Worm (Caenorhabditis elegans) whole organism, late embryonic: ENCODE data around the gene C14B9.10.

ENCODE experiments used
- C38D4.7 ChIP-seq: fragments of 200-800 bp; sonication (Bioruptor generic); optimal IDR thresholded peaks from 2 replicates; lab custom pipeline; 2018; ENCODE audit warnings: mild to moderate bottlenecking, missing genetic modification characterization, moderate library complexity, missing compliant biosample characterization
- F13H6.1 ChIP-seq: sonication (generic microtip); optimal IDR thresholded peaks from 2 replicates; lab custom pipeline; 2016; ENCODE audit warnings: missing genetic modification characterization, missing compliant biosample characterization
- K02D7.2 ChIP-seq: sonication (generic microtip); optimal IDR thresholded peaks from 2 replicates; lab custom pipeline; 2017; ENCODE audit warnings: mild to moderate bottlenecking, missing genetic modification characterization, missing compliant biosample characterization
- T23F11.4 ChIP-seq: fragments of 200-800 bp; sonication (Bioruptor generic); optimal IDR thresholded peaks from 2 replicates; lab custom pipeline; 2018; ENCODE audit warnings: mild to moderate bottlenecking, missing genetic modification characterization, missing compliant biosample characterization
- ceh-14 ChIP-seq: sonication (generic microtip); optimal IDR thresholded peaks from 2 replicates; lab custom pipeline; 2016; ENCODE audit warnings: missing genotype, missing genetic modification characterization, missing compliant biosample characterization
- ceh-18 ChIP-seq: sonication (generic microtip); optimal IDR thresholded peaks from 2 replicates; lab custom pipeline; 2016; ENCODE audit warnings: missing genetic modification characterization, missing compliant biosample characterization
- ceh-22 ChIP-seq: sonication (generic microtip); optimal IDR thresholded peaks from 2 replicates; lab custom pipeline; 2017; ENCODE audit warnings: missing biosample characterization, missing genetic modification characterization
- ceh-24 ChIP-seq: sonication (generic microtip); optimal IDR thresholded peaks from 2 replicates; lab custom pipeline; 2016; ENCODE audit warnings: mild to moderate bottlenecking, missing genetic modification characterization, missing compliant biosample characterization
- ceh-30 ChIP-seq: fragments of 150-350 bp; optimal IDR thresholded peaks from 2 replicates; lab custom pipeline; 2014; ENCODE audit warnings: missing biosample characterization, missing genetic modification characterization
- ceh-31 ChIP-seq: sonication (generic microtip); optimal IDR thresholded peaks from 2 replicates; lab custom pipeline; 2016; ENCODE audit warnings: missing genetic modification characterization, missing compliant biosample characterization
- ceh-34 ChIP-seq: sonication (generic microtip); optimal IDR thresholded peaks from 2 replicates; lab custom pipeline; 2016; ENCODE audit warnings: mild to moderate bottlenecking, missing genetic modification characterization, missing compliant biosample characterization
- ceh-45 ChIP-seq: fragments of 200-800 bp; sonication (Bioruptor generic); IDR thresholded peaks from 2 replicates; pipeline ENCODE4 v1.3.6; 2022; ENCODE audit warnings: missing genetic modification reagents, missing genetic modification characterization, missing compliant biosample characterization
- ceh-48 ChIP-seq: sonication (generic microtip); optimal IDR thresholded peaks from 2 replicates; lab custom pipeline; 2016; ENCODE audit warnings: missing genetic modification characterization, inconsistent platforms, missing compliant biosample characterization
- ceh-6 ChIP-seq: fragments of 200-800 bp; sonication (Bioruptor generic); optimal IDR thresholded peaks from 2 replicates; lab custom pipeline; 2018; ENCODE audit warnings: mild to moderate bottlenecking, missing genetic modification characterization, missing compliant biosample characterization
- dve-1 ChIP-seq: sonication (generic microtip); optimal IDR thresholded peaks from 2 replicates; lab custom pipeline; 2017; ENCODE audit warnings: antibody characterized with exemption, mild to moderate bottlenecking, missing genetic modification characterization, missing compliant biosample characterization
- ets-4 ChIP-seq: sonication (generic microtip); optimal IDR thresholded peaks from 2 replicates; lab custom pipeline; 2016; ENCODE audit warnings: missing genetic modification characterization, missing compliant biosample characterization
- eyg-1 ChIP-seq: sonication (generic microtip); optimal IDR thresholded peaks from 2 replicates; lab custom pipeline; 2016; ENCODE audit warnings: missing genotype, missing genetic modification characterization, missing compliant biosample characterization
- fax-1 ChIP-seq: sonication (generic microtip); optimal IDR thresholded peaks from 2 replicates; lab custom pipeline; 2016; ENCODE audit warnings: missing genotype, missing genetic modification characterization, missing compliant biosample characterization
- fkh-10 ChIP-seq: fragments of 150-350 bp; optimal IDR thresholded peaks from 2 replicates; lab custom pipeline; 2014; ENCODE audit warnings: missing biosample characterization, missing genetic modification reagents, missing genetic modification characterization
- fkh-6 ChIP-seq: sonication (generic microtip); optimal IDR thresholded peaks from 2 replicates; lab custom pipeline; 2016; ENCODE audit warnings: missing genetic modification characterization, missing compliant biosample characterization
- gmeb-2 ChIP-seq: sonication (generic microtip); optimal IDR thresholded peaks from 2 replicates; lab custom pipeline; 2016; ENCODE audit warnings: missing genetic modification characterization, inconsistent platforms, missing compliant biosample characterization
- hlh-13 ChIP-seq: fragments of 200-800 bp; sonication (Bioruptor generic); optimal IDR thresholded peaks from 2 replicates; lab custom pipeline; 2018; ENCODE audit warnings: mild to moderate bottlenecking, missing genetic modification characterization, missing compliant biosample characterization
- hlh-15 ChIP-seq: sonication (generic microtip); optimal IDR thresholded peaks from 2 replicates; lab custom pipeline; 2016; ENCODE audit warnings: missing genetic modification characterization, missing compliant biosample characterization
- hlh-30 ChIP-seq: sonication (generic microtip); optimal IDR thresholded peaks from 2 replicates; lab custom pipeline; 2017; ENCODE audit warnings: antibody characterized with exemption, missing genetic modification characterization, missing compliant biosample characterization; ENCODE audit not compliant: insufficient read depth
- hlh-6 ChIP-seq: sonication (generic microtip); optimal IDR thresholded peaks from 2 replicates; lab custom pipeline; 2016; ENCODE audit warnings: missing genotype, missing genetic modification characterization, missing compliant biosample characterization
- mec-3 ChIP-seq: sonication (generic microtip); optimal IDR thresholded peaks from 2 replicates; lab custom pipeline; 2016; ENCODE audit warnings: borderline replicate concordance, missing genetic modification characterization, missing compliant biosample characterization
- nfya-1 ChIP-seq: sonication (generic microtip); optimal IDR thresholded peaks from 2 replicates; lab custom pipeline; 2017; ENCODE audit warnings: missing genetic modification characterization, mild to moderate bottlenecking, missing compliant biosample characterization, antibody characterized with exemption, moderate library complexity
- nhr-232 ChIP-seq: sonication (generic microtip); optimal IDR thresholded peaks from 2 replicates; lab custom pipeline; 2016; ENCODE audit warnings: missing genetic modification characterization, missing compliant biosample characterization
- npax-4 ChIP-seq: sonication (generic microtip); optimal IDR thresholded peaks from 2 replicates; lab custom pipeline; 2016; ENCODE audit warnings: missing genetic modification characterization, missing compliant biosample characterization
- pag-3 ChIP-seq: sonication (generic microtip); optimal IDR thresholded peaks from 2 replicates; lab custom pipeline; 2016; ENCODE audit warnings: missing compliant biosample characterization, missing genetic modification characterization, borderline replicate concordance
- pax-1 ChIP-seq: fragments of 150-350 bp; optimal IDR thresholded peaks from 2 replicates; lab custom pipeline; 2014; ENCODE audit warnings: missing biosample characterization, missing genetic modification characterization
- pha-2 ChIP-seq: sonication (generic microtip); optimal IDR thresholded peaks from 2 replicates; lab custom pipeline; 2017; ENCODE audit warnings: mild to moderate bottlenecking, missing genetic modification characterization, missing compliant biosample characterization
- pros-1 ChIP-seq: fragments of 150-350 bp; optimal IDR thresholded peaks from 2 replicates; lab custom pipeline; 2014; ENCODE audit warnings: missing biosample characterization, missing genetic modification reagents, missing genetic modification characterization
- ref-2 ChIP-seq: sonication (generic microtip); optimal IDR thresholded peaks from 2 replicates; lab custom pipeline; 2016; ENCODE audit warnings: missing genetic modification characterization, missing compliant biosample characterization
- rnt-1 ChIP-seq: sonication (generic microtip); optimal IDR thresholded peaks from 2 replicates; lab custom pipeline; 2016; ENCODE audit warnings: missing genetic modification characterization, missing compliant biosample characterization
- sox-2 ChIP-seq: fragments of 200-800 bp; sonication (Bioruptor generic); IDR thresholded peaks from 2 replicates; pipeline ENCODE4 v1.3.6; 2022; ENCODE audit warnings: missing genetic modification reagents, missing genetic modification characterization, missing compliant biosample characterization
- syd-9 ChIP-seq: sonication (generic microtip); optimal IDR thresholded peaks from 2 replicates; lab custom pipeline; 2016; ENCODE audit warnings: mild to moderate bottlenecking, missing genetic modification characterization, moderate library complexity, missing compliant biosample characterization
- tbx-2 ChIP-seq: sonication (generic microtip); optimal IDR thresholded peaks from 2 replicates; lab custom pipeline; 2016; ENCODE audit warnings: missing genetic modification characterization, missing compliant biosample characterization
- tbx-7 ChIP-seq: sonication (generic microtip); optimal IDR thresholded peaks from 2 replicates; lab custom pipeline; 2016; ENCODE audit warnings: missing genotype, missing genetic modification characterization, missing compliant biosample characterization
- ttx-3 ChIP-seq: sonication (generic microtip); optimal IDR thresholded peaks from 2 replicates; lab custom pipeline; 2016; ENCODE audit warnings: missing genetic modification reagents, missing genetic modification characterization, missing compliant biosample characterization
- unc-42 ChIP-seq: sonication (generic microtip); optimal IDR thresholded peaks from 2 replicates; lab custom pipeline; 2016; ENCODE audit warnings: missing genotype, missing genetic modification characterization, missing compliant biosample characterization
- unc-55 ChIP-seq: sonication (generic microtip); optimal IDR thresholded peaks from 2 replicates; lab custom pipeline; 2017; ENCODE audit warnings: missing biosample characterization, missing genetic modification reagents, missing genetic modification characterization
- unc-86 ChIP-seq: sonication (generic microtip); optimal IDR thresholded peaks from 2 replicates; lab custom pipeline; 2016; ENCODE audit warnings: missing genetic modification characterization, missing compliant biosample characterization
- ztf-16 ChIP-seq: sonication (generic microtip); optimal IDR thresholded peaks from 2 replicates; lab custom pipeline; 2017; ENCODE audit warnings: missing genetic modification characterization, missing compliant biosample characterization

Gene C14B9.10

ce11 chrIII:8117155-8117554 is 13.5 kb upstream of the C14B9.10 start:
- TF ChIP-seq dve-1 (tag; lab: Kevin White, UChicago) (no peak), mec-3 (tag; lab: Kevin White, UChicago) (no peak), rnt-1 (tag; lab: Kevin White, UChicago) (no peak), hlh-30 (tag; lab: Kevin White, UChicago) (no peak), ceh-34 (tag; lab: Kevin White, UChicago) (no peak), gmeb-2 (tag; lab: Kevin White, UChicago) (no peak), pax-1 (tag; lab: Kevin White, UChicago) (no peak)

- TF ChIP-seq ceh-24 (tag; lab: Kevin White, UChicago) (no peak), nhr-232 (tag; lab: Kevin White, UChicago) (no peak), ceh-22 (tag; lab: Kevin White, UChicago) (no peak), ceh-48 (tag; lab: Kevin White, UChicago) (no peak), ceh-30 (tag; lab: Kevin White, UChicago) (no peak), eyg-1 (tag; lab: Kevin White, UChicago) (no peak), unc-55 (GFP tag; lab: Kevin White, UChicago) (no peak)
- TF ChIP-seq, all 69 proteins: peak for 0
Observed at ce11 chrIII:8121132-8121531, 9.5 kb upstream of the C14B9.10 start, which contains the start of gene gei-8. Gene gei-8, minus strand, starts transcription at chrIII:8121232.

ce11 chrIII:8121923-8122322 is 8.7 kb upstream of the C14B9.10 start:
- TF ChIP-seq tbx-7 (tag; lab: Kevin White, UChicago): no peak
- TF ChIP-seq ceh-6 (GFP tag; lab: Kevin White, UChicago): no peak
- no peak for TF ChIP-seq pha-2 (tag; lab: Kevin White, UChicago)
- no peak for TF ChIP-seq K02D7.2 (tag; lab: Kevin White, UChicago)
- no peak for TF ChIP-seq pag-3 (tag; lab: Kevin White, UChicago)
- TF ChIP-seq ref-2 (tag; lab: Kevin White, UChicago): no peak
- no peak for TF ChIP-seq syd-9
- TF ChIP-seq ttx-3 (tag; lab: Kevin White, UChicago): no peak
- TF ChIP-seq fkh-6 (tag; lab: Kevin White, UChicago): no peak
- no peak for TF ChIP-seq ceh-22 (tag; lab: Kevin White, UChicago)

- TF ChIP-seq fkh-10 (no peak), sox-2 (GFP tag; lab: Robert Waterston, UW) (peak; percentile 7; the same call in 1 of the 2 replicates), pag-3 (tag; lab: Kevin White, UChicago) (no peak), unc-55 (GFP tag; lab: Kevin White, UChicago) (no peak), ceh-22 (tag; lab: Kevin White, UChicago) (no peak), fax-1 (no peak), F13H6.1 (tag; lab: Kevin White, UChicago) (no peak), ttx-3 (tag; lab: Kevin White, UChicago) (no peak), ceh-31 (tag; lab: Kevin White, UChicago) (peak; percentile 46), ztf-16 (tag; lab: Kevin White, UChicago) (no peak), dve-1 (tag; lab: Kevin White, UChicago) (no peak), ets-4 (tag; lab: Kevin White, UChicago) (no peak), hlh-6 (tag; lab: Kevin White, UChicago) (no peak), unc-42 (tag; lab: Kevin White, UChicago) (peak; percentile 41), pax-1 (tag; lab: Kevin White, UChicago) (peak; percentile 66), ceh-18 (tag; lab: Kevin White, UChicago) (no peak), C38D4.7 (GFP tag; lab: Kevin White, UChicago) (no peak), hlh-15 (no peak), tbx-2 (peak; percentile 13), unc-86 (tag; lab: Kevin White, UChicago) (no peak), pros-1 (tag; lab: Kevin White, UChicago) (no peak), ceh-14 (tag; lab: Kevin White, UChicago) (no peak), T23F11.4 (GFP tag; lab: Kevin White, UChicago) (no peak), npax-4 (tag; lab: Kevin White, UChicago) (no peak), rnt-1 (tag; lab: Kevin White, UChicago) (peak; percentile 17), nfya-1 (peak; percentile 71), K02D7.2 (tag; lab: Kevin White, UChicago) (no peak), ceh-34 (tag; lab: Kevin White, UChicago) (no peak), hlh-13 (GFP tag; lab: Kevin White, UChicago) (no peak), ceh-45 (no peak)
- TF ChIP-seq, all 69 proteins: peak for 7
Observed at ce11 chrIII:8124323-8124722, 6.3 kb upstream of the C14B9.10 start.
